Fruit fly (Drosophila melanogaster) whole organism, larva: Measurements from ENCODE around the gene robl22E.

Experiments
- noc ChIP-seq: fragments of 200-800 bp; sonication (Bioruptor generic); optimal IDR thresholded peaks from 3 replicates; lab custom pipeline; 2019; ENCODE audit warnings: missing biosample characterization, mild to moderate bottlenecking, missing genetic modification characterization, moderate library complexity

The robl22E gene

dm6 chr2L:2290638-2291037, at the start of gene robl22E:
robl22E (minus strand) TSS chr2L:2290738.
- no peak for TF ChIP-seq noc (tag; lab: Kevin White, UChicago)

- no peak for TF ChIP-seq noc (tag; lab: Kevin White, UChicago)
Observed at dm6 chr2L:2314165-2314564, 23.6 kb upstream of the robl22E start.

- TF ChIP-seq noc (tag; lab: Kevin White, UChicago) = no peak
Observed at dm6 chr2L:2311449-2311848, 20.9 kb upstream of the robl22E start, which contains the start of gene eys. eys (plus strand) TSS chr2L:2311680.

DNA sequence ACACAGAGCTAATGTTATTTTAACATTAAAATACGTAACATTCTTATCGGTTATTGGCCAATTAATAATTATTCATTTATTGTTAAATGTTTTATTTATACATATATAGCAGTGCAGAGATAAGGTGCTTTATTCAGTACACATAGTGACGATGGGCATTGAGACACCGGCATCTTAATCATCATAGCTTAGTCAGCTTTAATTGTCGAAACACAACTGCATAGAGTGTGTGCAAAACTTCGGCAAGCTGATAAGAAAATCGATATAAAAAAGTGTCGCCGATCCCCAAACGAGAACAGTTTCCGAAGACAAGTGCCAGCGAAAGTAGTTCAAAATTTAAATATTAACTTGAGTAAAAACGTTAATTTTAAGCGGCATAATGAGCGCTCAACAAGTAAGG, 17.1 kb upstream of the robl22E start, which contains the start of gene CG16995:
Gene CG16995, plus strand, starts transcription at position 301 of the 400 bp plus-strand sequence.
- TF ChIP-seq noc (tag; lab: Kevin White, UChicago) = no peak

- TF ChIP-seq noc (tag; lab: Kevin White, UChicago) = no peak
Observed at dm6 chr2L:2299803-2300202, 9.3 kb upstream of the robl22E start, which contains the start of gene CG31949. CG31949 (plus strand) TSS chr2L:2300103.

DNA sequence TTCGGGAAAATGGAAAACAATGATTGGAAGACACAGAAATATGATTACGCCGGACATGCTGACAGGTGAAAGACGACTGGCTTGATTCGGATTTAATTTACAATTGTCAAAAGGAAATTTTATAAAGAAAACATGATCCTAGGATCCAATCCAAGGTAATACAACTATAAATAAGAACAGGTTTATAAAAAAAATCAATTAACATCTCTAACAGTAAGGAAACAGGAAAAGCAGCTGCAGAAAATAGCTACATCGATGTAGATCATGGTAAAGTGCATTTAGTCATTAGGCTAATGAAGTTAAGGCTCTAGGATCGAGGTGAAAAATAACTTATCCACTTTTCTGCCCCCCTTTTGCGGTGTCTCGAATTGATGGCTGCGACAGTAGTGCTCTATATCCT, 1.2 kb downstream of the robl22E start, which contains the start of gene CG17237:
Gene CG17237, minus strand, starts transcription at position 101 of the 400 bp plus-strand sequence.
- TF ChIP-seq noc (tag; lab: Kevin White, UChicago) = no peak

DNA sequence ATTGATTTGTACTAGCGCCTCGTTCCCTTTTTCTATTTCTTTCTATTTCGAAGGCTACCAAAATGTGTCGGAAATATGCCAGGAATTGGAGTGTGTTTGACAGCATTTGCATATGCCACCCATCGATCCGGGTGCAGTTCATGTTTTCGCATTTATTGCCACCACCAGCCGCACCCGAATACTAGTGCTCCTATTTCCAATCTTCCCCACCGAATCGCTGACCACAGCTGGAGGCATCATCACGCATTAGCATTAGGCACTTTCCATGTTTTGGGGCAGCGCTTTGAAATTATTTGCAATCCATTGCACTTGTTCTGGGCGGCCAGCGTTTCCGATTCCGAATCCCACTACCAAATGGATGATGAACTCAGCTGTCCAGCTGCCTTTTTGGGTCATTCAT, 2.7 kb downstream of the robl22E start, which contains the start of gene CG42658:
Gene CG42658, minus strand, starts transcription at position 101 of the 400 bp plus-strand sequence.
- no peak for TF ChIP-seq noc (tag; lab: Kevin White, UChicago)

- no peak for TF ChIP-seq noc (tag; lab: Kevin White, UChicago)
Observed at dm6 chr2L:2286773-2287172, 3.8 kb downstream of the robl22E start, which contains the start of gene CG31681. CG31681 (minus strand) TSS chr2L:2286873.

dm6 chr2L:2284863-2285262, 5.7 kb downstream of the robl22E start, which contains the start of gene CG4271:
CG4271 (plus strand) TSS chr2L:2285163.
- TF ChIP-seq noc (tag; lab: Kevin White, UChicago) = no peak

- no peak for TF ChIP-seq noc (tag; lab: Kevin White, UChicago)
Observed at dm6 chr2L:2269040-2269439, 21.5 kb downstream of the robl22E start, which contains the start of gene CG17242. CG17242 (minus strand) TSS chr2L:2269140.

- no peak for TF ChIP-seq noc (tag; lab: Kevin White, UChicago)
Observed at dm6 chr2L:2265221-2265620, 25.3 kb downstream of the robl22E start, which contains the start of gene CG34049. CG34049 (minus strand) TSS chr2L:2265321.

- no peak for TF ChIP-seq noc (tag; lab: Kevin White, UChicago)
Observed at dm6 chr2L:2263142-2263541, 27.4 kb downstream of the robl22E start, which contains the start of gene CG4270. CG4270 (plus strand) TSS chr2L:2263442.

DNA sequence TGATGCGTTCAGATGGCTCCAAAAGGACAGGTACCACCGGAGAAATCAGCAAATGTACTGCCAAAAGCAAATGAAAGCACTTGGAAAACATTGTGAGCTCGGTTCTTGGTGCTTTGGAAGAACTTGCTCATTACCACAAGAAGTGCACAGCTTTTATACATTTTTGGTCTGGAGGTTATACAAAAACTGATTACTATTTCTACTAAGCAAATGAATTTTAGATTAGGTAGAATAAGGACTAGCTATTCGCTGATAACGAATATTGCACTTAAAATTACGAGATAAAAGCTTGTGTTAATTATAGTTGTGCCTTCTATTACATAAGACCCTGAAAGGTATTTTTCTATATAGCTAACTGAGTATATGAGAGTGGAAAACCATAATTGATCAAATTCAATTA, 35.6 kb downstream of the robl22E start, which contains the start of gene Send1:
Gene Send1, minus strand, starts transcription at position 101 of the 400 bp plus-strand sequence.
- TF ChIP-seq noc (tag; lab: Kevin White, UChicago) = no peak

dm6 chr2L:2252745-2253144, 37.8 kb downstream of the robl22E start, which contains the start of gene CG17234:
CG17234 (plus strand) TSS chr2L:2253045.
- no peak for TF ChIP-seq noc (tag; lab: Kevin White, UChicago)

DNA sequence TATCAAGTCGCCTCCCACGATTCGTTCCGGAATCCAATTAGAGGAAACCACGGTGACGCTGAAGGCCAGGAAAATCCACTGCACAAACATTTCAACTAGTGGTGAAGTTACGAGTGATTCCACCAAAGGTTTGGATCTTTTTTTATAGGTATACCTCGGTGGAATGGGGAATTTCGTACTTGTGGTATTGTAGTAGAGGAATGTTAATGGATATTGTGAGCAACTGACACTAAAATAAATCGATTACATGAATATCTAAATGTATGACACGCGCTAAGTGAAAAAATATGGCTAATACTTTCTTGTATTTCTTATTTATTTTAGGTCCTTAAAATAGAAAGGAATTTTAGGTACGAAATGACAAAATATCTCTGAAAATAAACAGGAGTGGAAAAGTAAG, 38.3 kb downstream of the robl22E start, which contains the start of gene CG17239:
Gene CG17239, minus strand, starts transcription at position 101 of the 400 bp plus-strand sequence.
- no peak for TF ChIP-seq noc (tag; lab: Kevin White, UChicago)

DNA sequence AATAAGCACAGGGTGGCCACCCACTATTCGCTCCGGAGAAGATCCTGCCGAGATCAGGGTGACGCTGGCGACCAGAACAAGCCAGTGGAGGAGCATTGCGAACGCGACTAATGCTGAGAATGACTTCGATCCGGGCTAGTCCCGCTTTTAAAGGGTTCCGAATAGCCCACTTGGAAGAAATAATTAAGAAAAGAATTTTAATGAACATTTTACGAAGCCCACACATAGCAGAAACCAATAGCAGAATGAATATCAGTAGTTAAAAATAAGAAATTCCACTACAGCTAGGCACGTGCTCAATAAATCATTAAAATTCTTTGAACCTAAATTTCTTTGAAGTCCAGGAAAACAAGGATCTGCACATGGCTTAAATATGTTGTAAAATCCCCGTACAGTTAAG, 39.4 kb downstream of the robl22E start, which contains the start of gene Ser12:
Gene Ser12, minus strand, starts transcription at position 101 of the 400 bp plus-strand sequence.
- TF ChIP-seq noc (tag; lab: Kevin White, UChicago) = no peak

DNA sequence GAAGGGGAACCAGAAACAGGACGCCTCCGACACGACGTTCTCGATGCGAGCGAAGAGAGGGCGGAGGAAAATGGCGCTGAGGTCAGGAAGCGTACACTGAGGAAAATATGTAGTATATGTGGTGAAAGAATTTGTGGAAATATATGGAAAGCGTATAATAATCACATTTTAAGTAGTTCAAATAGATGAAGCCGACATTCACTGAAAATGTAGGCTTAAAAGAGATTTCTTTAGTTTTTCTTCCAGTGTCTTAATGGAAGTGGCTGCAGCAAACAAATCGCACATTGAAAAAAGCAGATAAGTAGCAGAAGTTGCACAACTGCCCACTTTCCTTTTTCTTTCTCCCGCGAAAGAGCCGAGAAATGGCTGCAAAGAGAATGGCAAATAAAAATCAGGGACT, 41.0 kb downstream of the robl22E start:
- TF ChIP-seq noc (tag; lab: Kevin White, UChicago) = no peak
